Worm (Caenorhabditis elegans) whole organism, L2 larva: ENCODE measurements around the gene ugt-8.

Experiments
- C34F6.9 ChIP-seq: fragments of 150-350 bp; optimal IDR thresholded peaks from 2 replicates; lab custom pipeline; 2014; ENCODE audit warnings: missing biosample characterization, missing genetic modification characterization
- F13H6.1 ChIP-seq: sonication (generic microtip); optimal IDR thresholded peaks from 2 replicates; lab custom pipeline; 2016; ENCODE audit warnings: missing genetic modification characterization, missing compliant biosample characterization
- R02D3.7 ChIP-seq: fragments of 150-350 bp; optimal IDR thresholded peaks from 2 replicates; lab custom pipeline; 2014; ENCODE audit warnings: missing biosample characterization, missing genetic modification characterization
- Y55F3AM.14 ChIP-seq: fragments of 200-800 bp; sonication (Bioruptor generic); optimal IDR thresholded peaks from 2 replicates; lab custom pipeline; 2018; ENCODE audit warnings: mild to moderate bottlenecking, missing genetic modification characterization, missing compliant biosample characterization
- aly-2 ChIP-seq: fragments of 150-350 bp; optimal IDR thresholded peaks from 2 replicates; lab custom pipeline; 2014; ENCODE audit warnings: missing biosample characterization, missing genetic modification characterization
- blmp-1 ChIP-seq: sonication (generic microtip); optimal IDR thresholded peaks from 2 replicates; lab custom pipeline; 2017; ENCODE audit warnings: missing genetic modification characterization, mild to moderate bottlenecking, missing compliant biosample characterization, antibody characterized with exemption, moderate library complexity; ENCODE audit not compliant: insufficient read depth
- ceh-16 ChIP-seq: fragments of 150-350 bp; optimal IDR thresholded peaks from 2 replicates; lab custom pipeline; 2014; ENCODE audit warnings: missing biosample characterization, missing genetic modification characterization
- ceh-82 ChIP-seq: fragments of 150-350 bp; optimal IDR thresholded peaks from 2 replicates; lab custom pipeline; 2014; ENCODE audit warnings: missing biosample characterization, missing genetic modification characterization
- crh-2 ChIP-seq: sonication (generic microtip); optimal IDR thresholded peaks from 2 replicates; lab custom pipeline; 2017; ENCODE audit warnings: missing biosample characterization, missing genetic modification characterization
- dmd-4 ChIP-seq: sonication (generic microtip); optimal IDR thresholded peaks from 2 replicates; lab custom pipeline; 2017; ENCODE audit warnings: missing biosample characterization, missing genetic modification characterization
- egl-27 ChIP-seq: sonication (generic microtip); optimal IDR thresholded peaks from 3 replicates; lab custom pipeline; 2017; ENCODE audit warnings: missing biosample characterization, missing genetic modification reagents, missing genetic modification characterization
- elt-1 ChIP-seq: fragments of 150-350 bp; optimal IDR thresholded peaks from 2 replicates; lab custom pipeline; 2014; ENCODE audit warnings: missing biosample characterization, missing genetic modification characterization
- elt-3 ChIP-seq: sonication (generic microtip); optimal IDR thresholded peaks from 2 replicates; lab custom pipeline; 2017; ENCODE audit warnings: missing biosample characterization, missing genetic modification characterization
- fos-1 ChIP-seq: fragments of 150-350 bp; optimal IDR thresholded peaks from 2 replicates; lab custom pipeline; 2014; ENCODE audit warnings: missing biosample characterization, missing genetic modification characterization
- lin-13 ChIP-seq: fragments of 150-350 bp; optimal IDR thresholded peaks from 2 replicates; lab custom pipeline; 2014; ENCODE audit warnings: missing biosample characterization, missing genetic modification reagents, missing genetic modification characterization
- lin-39 ChIP-seq: fragments of 150-350 bp; optimal IDR thresholded peaks from 2 replicates; lab custom pipeline; 2014; ENCODE audit warnings: missing biosample characterization, missing genetic modification reagents, missing genetic modification characterization
- lsy-2 ChIP-seq, 2 experiments: fragments of 150-350 bp in 1 of 2; sonication (generic microtip) in 1 of 2; optimal IDR thresholded peaks; 2 replicates each; lab custom pipeline; 2014 to 2017; ENCODE audit warnings: missing biosample characterization in 2 of 2, missing genetic modification characterization in 2 of 2
- mab-5 ChIP-seq: fragments of 150-350 bp; optimal IDR thresholded peaks from 2 replicates; lab custom pipeline; 2014; ENCODE audit warnings: missing biosample characterization, missing genetic modification characterization
- mbf-1 ChIP-seq: sonication (generic microtip); optimal IDR thresholded peaks from 2 replicates; lab custom pipeline; 2017; ENCODE audit warnings: missing biosample characterization, missing genetic modification characterization
- mdl-1 ChIP-seq, 2 experiments: fragments of 150-350 bp in 1 of 2; sonication (generic microtip) in 1 of 2; optimal IDR thresholded peaks; 2 replicates each; lab custom pipeline; 2017; ENCODE audit warnings: missing biosample characterization in 2 of 2, missing genetic modification characterization in 2 of 2
- nhr-10 ChIP-seq: sonication (generic microtip); optimal IDR thresholded peaks from 2 replicates; lab custom pipeline; 2017; ENCODE audit warnings: missing biosample characterization, missing genetic modification characterization
- nhr-11 ChIP-seq: fragments of 150-350 bp; optimal IDR thresholded peaks from 2 replicates; lab custom pipeline; 2014; ENCODE audit warnings: missing biosample characterization, missing genetic modification characterization
- nhr-12 ChIP-seq: fragments of 150-350 bp; optimal IDR thresholded peaks from 2 replicates; lab custom pipeline; 2014; ENCODE audit warnings: missing biosample characterization, missing genetic modification characterization
- nhr-21 ChIP-seq: fragments of 150-350 bp; optimal IDR thresholded peaks from 2 replicates; lab custom pipeline; 2014; ENCODE audit warnings: missing biosample characterization, missing genetic modification characterization
- nhr-237 ChIP-seq: fragments of 150-350 bp; optimal IDR thresholded peaks from 2 replicates; lab custom pipeline; 2014; ENCODE audit warnings: missing biosample characterization, missing genetic modification characterization
- nhr-6 ChIP-seq: fragments of 150-350 bp; optimal IDR thresholded peaks from 2 replicates; lab custom pipeline; 2014; ENCODE audit warnings: missing biosample characterization, missing genetic modification characterization
- nhr-77 ChIP-seq: fragments of 150-350 bp; optimal IDR thresholded peaks from 2 replicates; lab custom pipeline; 2014; ENCODE audit warnings: missing biosample characterization, missing genetic modification characterization
- peb-1 ChIP-seq: fragments of 150-350 bp; optimal IDR thresholded peaks from 2 replicates; lab custom pipeline; 2014; ENCODE audit warnings: missing biosample characterization, missing genetic modification characterization
- sem-4 ChIP-seq: fragments of 150-350 bp; optimal IDR thresholded peaks from 2 replicates; lab custom pipeline; 2014; ENCODE audit warnings: missing biosample characterization, missing genetic modification reagents, missing genetic modification characterization
- skn-1 ChIP-seq: sonication (generic microtip); optimal IDR thresholded peaks from 2 replicates; lab custom pipeline; 2017; ENCODE audit warnings: missing biosample characterization, missing genetic modification characterization
- sma-3 ChIP-seq: sonication (generic microtip); optimal IDR thresholded peaks from 2 replicates; lab custom pipeline; 2016; ENCODE audit warnings: missing genetic modification reagents, missing genetic modification characterization, missing compliant biosample characterization
- sma-9 ChIP-seq, 2 experiments: fragments of 150-350 bp in 1 of 2; sonication (generic microtip) in 1 of 2; optimal IDR thresholded peaks; 2 replicates each; lab custom pipeline; 2014 to 2016; ENCODE audit warnings: missing genetic modification characterization in 2 of 2, mild to moderate bottlenecking in 1 of 2, missing biosample characterization in 1 of 2, missing compliant biosample characterization in 1 of 2, missing genetic modification reagents in 1 of 2, moderate library complexity in 1 of 2
- unc-39 ChIP-seq: fragments of 150-350 bp; optimal IDR thresholded peaks from 2 replicates; lab custom pipeline; 2014; ENCODE audit warnings: missing biosample characterization, missing genetic modification characterization
- unc-55 ChIP-seq: fragments of 150-350 bp; sonication (generic microtip); optimal IDR thresholded peaks from 3 replicates; lab custom pipeline; 2014; ENCODE audit warnings: missing biosample characterization, missing genetic modification reagents, missing genetic modification characterization
- unc-62 ChIP-seq: fragments of 150-350 bp; optimal IDR thresholded peaks from 2 replicates; lab custom pipeline; 2014; ENCODE audit warnings: missing biosample characterization, missing genetic modification reagents, missing genetic modification characterization
- zag-1 ChIP-seq: fragments of 150-350 bp; optimal IDR thresholded peaks from 2 replicates; lab custom pipeline; 2014; ENCODE audit warnings: missing biosample characterization, missing genetic modification characterization
- ztf-1 ChIP-seq: fragments of 200-800 bp; sonication (Bioruptor generic); conservative IDR thresholded peaks from 2 replicates; pipeline ENCODE4 v1.3.6; 2022; ENCODE audit warnings: missing genetic modification characterization, missing compliant biosample characterization
- ztf-11 ChIP-seq: sonication (generic microtip); optimal IDR thresholded peaks from 2 replicates; lab custom pipeline; 2017; ENCODE audit warnings: missing biosample characterization, missing genetic modification characterization

ugt-8 gene

ce11 chrV:4879251-4879650 is 24.5 kb upstream of the ugt-8 start, which contains the start of gene T19H12.15:
Gene T19H12.15, minus strand, starts transcription at chrV:4879351.
- no peak for TF ChIP-seq R02D3.7 (tag; lab: Kevin White, UChicago)
- no peak for TF ChIP-seq fos-1 (tag; lab: Kevin White, UChicago)
- TF ChIP-seq Y55F3AM.14 (GFP tag; lab: Kevin White, UChicago), result no peak
- no peak for TF ChIP-seq lin-13
- no peak for TF ChIP-seq peb-1
- no peak for TF ChIP-seq lsy-2 (tag; optimal IDR thresholded peaks at IDR 0.05; lab: Kevin White, UChicago)
- no peak for TF ChIP-seq zag-1 (tag; lab: Kevin White, UChicago)
- no peak for TF ChIP-seq ztf-11
- TF ChIP-seq mab-5 (tag; lab: Kevin White, UChicago), result no peak
- no peak for TF ChIP-seq mbf-1
- no peak for TF ChIP-seq lin-39 (tag; lab: Kevin White, UChicago)
- no peak for TF ChIP-seq blmp-1 (tag; lab: Kevin White, UChicago)
- TF ChIP-seq crh-2, result no peak
- TF ChIP-seq C34F6.9, result no peak
- no peak for TF ChIP-seq egl-27 (tag; lab: Kevin White, UChicago)
- no peak for TF ChIP-seq nhr-11 (tag; lab: Kevin White, UChicago)
- no peak for TF ChIP-seq ceh-16 (tag; lab: Kevin White, UChicago)
- no peak for TF ChIP-seq F13H6.1 (tag; lab: Kevin White, UChicago)
- TF ChIP-seq nhr-10 (tag; lab: Kevin White, UChicago), result no peak

ce11 chrV:4881377-4881776 is 22.4 kb upstream of the ugt-8 start, which contains the start of gene str-32:
Gene str-32, minus strand, starts transcription at chrV:4881477.
- TF ChIP-seq ztf-1 (no peak), egl-27 (tag; lab: Kevin White, UChicago) (no peak), lin-13 (no peak), ceh-16 (tag; lab: Kevin White, UChicago) (no peak), elt-1 (tag; lab: Kevin White, UChicago) (no peak), skn-1 (no peak), F13H6.1 (tag; lab: Kevin White, UChicago) (no peak), sem-4 (tag; lab: Kevin White, UChicago) (no peak), nhr-10 (tag; lab: Kevin White, UChicago) (no peak), zag-1 (tag; lab: Kevin White, UChicago) (no peak), elt-3 (tag; lab: Kevin White, UChicago) (no peak), unc-55 (GFP tag; lab: Kevin White, UChicago) (no peak), sma-9 (GFP tag; optimal IDR thresholded peaks at IDR 0.05; lab: Kevin White, UChicago) (no peak), sma-9 (tag; optimal IDR thresholded peaks at IDR 0.05; lab: Kevin White, UChicago) (no peak)

ce11 chrV:4884490-4884889 is 19.2 kb upstream of the ugt-8 start, which contains the start of gene T19H12.12:
Gene T19H12.12, plus strand, starts transcription at chrV:4884790.
- no peak for TF ChIP-seq nhr-10 (tag; lab: Kevin White, UChicago)
- no peak for TF ChIP-seq F13H6.1 (tag; lab: Kevin White, UChicago)
- no peak for TF ChIP-seq skn-1
- no peak for TF ChIP-seq nhr-21 (tag; lab: Kevin White, UChicago)
- no peak for TF ChIP-seq crh-2
- no peak for TF ChIP-seq dmd-4 (tag; lab: Kevin White, UChicago)
- no peak for TF ChIP-seq elt-1 (tag; lab: Kevin White, UChicago)
- TF ChIP-seq lin-39 (tag; lab: Kevin White, UChicago), result no peak
- no peak for TF ChIP-seq sma-3 (GFP tag; lab: Kevin White, UChicago)
- TF ChIP-seq mdl-1 (tag; optimal IDR thresholded peaks at IDR 0.05; lab: Kevin White, UChicago), result no peak
- no peak for TF ChIP-seq sma-9 (GFP tag; optimal IDR thresholded peaks at IDR 0.05; lab: Kevin White, UChicago)
- no peak for TF ChIP-seq sma-9 (tag; optimal IDR thresholded peaks at IDR 0.05; lab: Kevin White, UChicago)
- TF ChIP-seq peb-1, result no peak
- TF ChIP-seq, all 48 proteins: peak for 0

ce11 chrV:4885372-4885771 is 18.4 kb upstream of the ugt-8 start, which contains the start of gene T19H12.3:
Gene T19H12.3, plus strand, starts transcription at chrV:4885672.
- TF ChIP-seq nhr-237 (no peak), ceh-16 (tag; lab: Kevin White, UChicago) (no peak), mdl-1 (tag; optimal IDR thresholded peaks at IDR 0.05; lab: Kevin White, UChicago) (no peak), nhr-10 (tag; lab: Kevin White, UChicago) (no peak), nhr-11 (tag; lab: Kevin White, UChicago) (no peak), mbf-1 (no peak), nhr-6 (tag; lab: Kevin White, UChicago) (no peak), peb-1 (no peak), unc-39 (no peak), blmp-1 (tag; lab: Kevin White, UChicago) (no peak), unc-62 (GFP tag; lab: Kevin White, UChicago) (no peak), aly-2 (no peak), C34F6.9 (no peak), lin-13 (no peak), ceh-82 (tag; lab: Kevin White, UChicago) (no peak), R02D3.7 (tag; lab: Kevin White, UChicago) (no peak), nhr-77 (tag; lab: Kevin White, UChicago) (no peak), nhr-12 (tag; lab: Kevin White, UChicago) (no peak)
